Fruit fly (Drosophila melanogaster): ENCODE measurements around the gene CG6511.

Gene CG6511

dm6 chr3L:8693558-8694502 lies 27.3 kb upstream of the CG6511 start:
- TF ChIP-seq CG6163 (GFP tag; IDR thresholded peaks at IDR 0.05) (0 out of 3 replicates have a peak, but pooled peaks have one; percentile 32), CG8119 (GFP tag; IDR thresholded peaks at IDR 0.05) (peak; percentile 72), CG32006 (GFP tag; optimal IDR thresholded peaks at IDR 0.05) (peak; percentile 39), CG6276 (GFP tag; optimal IDR thresholded peaks at IDR 0.05) (peak; percentile 85), eg (GFP tag; IDR thresholded peaks at IDR 0.05) (peak; percentile 71), Hr38 (GFP tag; optimal IDR thresholded peaks at IDR 0.05) (no peak), CG15336 (GFP tag; IDR thresholded peaks at IDR 0.05) (peak; percentile 68), CG8632 (GFP tag; optimal IDR thresholded peaks at IDR 0.05) (no peak), fkh (GFP tag; optimal IDR thresholded peaks at IDR 0.05) (peak; percentile 43), Eip78C (GFP tag) (peak; percentile 50), CG10631 (GFP tag; optimal IDR thresholded peaks at IDR 0.05) (no peak), dac (GFP tag; optimal IDR thresholded peaks at IDR 0.05) (peak; percentile 33)

dm6 chr3L:8695959-8696358 lies 25.2 kb upstream of the CG6511 start:
- TF ChIP-seq CG6163 (GFP tag; IDR thresholded peaks at IDR 0.05), result no peak
- TF ChIP-seq CG11902 (GFP tag; optimal IDR thresholded peaks at IDR 0.05), result no peak
- no peak for TF ChIP-seq CG3919 (GFP tag; optimal IDR thresholded peaks at IDR 0.05)
- no peak for TF ChIP-seq CG6808 (GFP tag; optimal IDR thresholded peaks at IDR 0.05)

- TF ChIP-seq CG34406 (GFP tag; optimal IDR thresholded peaks at IDR 0.05), result peak; percentile 38
- TF ChIP-seq CG6854 (GFP tag; optimal IDR thresholded peaks at IDR 0.05), result peak; percentile 75
- TF ChIP-seq svp (GFP tag), result peak; percentile 98
- TF ChIP-seq Met (GFP tag; optimal IDR thresholded peaks at IDR 0.05), result peak; percentile 77
- no peak for TF ChIP-seq dac (GFP tag; optimal IDR thresholded peaks at IDR 0.05)
- TF ChIP-seq CG6808 (GFP tag; optimal IDR thresholded peaks at IDR 0.05), result peak; percentile 56
- TF ChIP-seq fkh (GFP tag; optimal IDR thresholded peaks at IDR 0.05), result peak; percentile 99
- TF ChIP-seq CG8632 (GFP tag; optimal IDR thresholded peaks at IDR 0.05), result peak; percentile 33
- peak; percentile 19 for TF ChIP-seq CG32006 (GFP tag; optimal IDR thresholded peaks at IDR 0.05)
- peak; percentile 40 for TF ChIP-seq Lpt (GFP tag; optimal IDR thresholded peaks at IDR 0.05)
- TF ChIP-seq ss (GFP tag; optimal IDR thresholded peaks at IDR 0.05), result peak; percentile 43 to 70
- 0 out of 2 replicates have a peak, but pooled peaks have one; percentile 20 for TF ChIP-seq CG15336 (GFP tag; IDR thresholded peaks at IDR 0.05)
- peak; percentile 13 for TF ChIP-seq Sox102F (GFP tag; optimal IDR thresholded peaks at IDR 0.05)
- no peak for TF ChIP-seq CG11294 (GFP tag; IDR thresholded peaks at IDR 0.05)
- TF ChIP-seq vri (GFP tag; optimal IDR thresholded peaks at IDR 0.05), result peak; percentile 46
- TF ChIP-seq CG11762 (GFP tag; optimal IDR thresholded peaks at IDR 0.05; ENCODE audit: insufficient read depth), result peak; percentile 6
- peak; percentile 38 for TF ChIP-seq CG3919 (GFP tag; optimal IDR thresholded peaks at IDR 0.05)
- peak; percentile 24 for TF ChIP-seq esn (GFP tag; optimal IDR thresholded peaks at IDR 0.05)
- TF ChIP-seq CG31627 (GFP tag; optimal IDR thresholded peaks at IDR 0.05), result no peak
- TF ChIP-seq Blimp-1 (GFP tag; optimal IDR thresholded peaks at IDR 0.05), result peak; percentile 6
- peak; percentile 12 for TF ChIP-seq Eip93F (GFP tag; optimal IDR thresholded peaks at IDR 0.05)
- peak; percentile 14 for TF ChIP-seq cyc (GFP tag; optimal IDR thresholded peaks at IDR 0.05)
- TF ChIP-seq CG11902 (GFP tag; optimal IDR thresholded peaks at IDR 0.05), result no peak
- TF ChIP-seq Sox14 (GFP tag; optimal IDR thresholded peaks at IDR 0.05), result peak; percentile 47
- TF ChIP-seq topi (GFP tag; optimal IDR thresholded peaks at IDR 0.05), result peak; percentile 33
- peak; percentile 43 for TF ChIP-seq CG9139 (GFP tag; optimal IDR thresholded peaks at IDR 0.05)
- 0 out of 3 replicates have a peak, but pooled peaks have one; percentile 36 for TF ChIP-seq CG8119 (GFP tag; IDR thresholded peaks at IDR 0.05)
- TF ChIP-seq fd59A (GFP tag; optimal IDR thresholded peaks at IDR 0.05), result no peak
- peak; percentile 10 for TF ChIP-seq CG10669 (GFP tag; optimal IDR thresholded peaks at IDR 0.05)
- no peak for TF ChIP-seq eg (GFP tag; IDR thresholded peaks at IDR 0.05)
- peak; percentile 17 for TF ChIP-seq net (GFP tag; optimal IDR thresholded peaks at IDR 0.05)
- peak; percentile 2 for TF ChIP-seq Eip75B (GFP tag; optimal IDR thresholded peaks at IDR 0.05)
- TF ChIP-seq Gug (GFP tag; IDR thresholded peaks at IDR 0.05), result peak; percentile 37; the same call in 1 of the 2 replicates
- peak; percentile 28 for TF ChIP-seq acj6 (GFP tag; optimal IDR thresholded peaks at IDR 0.05)
- no peak for TF ChIP-seq OdsH (GFP tag; optimal IDR thresholded peaks at IDR 0.05)
- peak; percentile 36 for TF ChIP-seq spab (GFP tag; optimal IDR thresholded peaks at IDR 0.05)
- TF ChIP-seq CG6792 (GFP tag; optimal IDR thresholded peaks at IDR 0.05), result peak; percentile 35
- TF ChIP-seq Eip78C (GFP tag), result peak; percentile 83
- no peak for TF ChIP-seq CG16779 (tag; optimal IDR thresholded peaks at IDR 0.05)
- peak; percentile 38 for TF ChIP-seq CG10631 (GFP tag; optimal IDR thresholded peaks at IDR 0.05)
These were observed 24.6 kb upstream of the CG6511 start for dm6 chr3L:8696487-8696954.
